Fruit fly (Drosophila melanogaster) whole organism, embryonic: ENCODE data around the gene Tim17a1.
A peak's percentile ranks its signal among the peaks of the same experiment; 100 is the strongest.

Source experiments
- ATbp ChIP-seq: fragments of 200-800 bp; sonication (Bioruptor generic); optimal IDR thresholded peaks from 2 replicates; lab custom pipeline; 2017; ENCODE audit warnings: missing biosample characterization, mild to moderate bottlenecking, missing genetic modification characterization, missing genetic modification reagents
- Ada2b ChIP-seq: fragments of 200-800 bp; sonication (Bioruptor generic); IDR thresholded peaks from 2 replicates; pipeline ENCODE4 v1.3.6; 2022; ENCODE audit warnings: missing biosample characterization, missing genetic modification characterization
- Antp ChIP-seq: fragments of 200-800 bp; sonication (Bioruptor generic); optimal IDR thresholded peaks from 3 replicates; lab custom pipeline; 2016; ENCODE audit warnings: missing biosample characterization, missing genetic modification characterization
- Bteb2 ChIP-seq: fragments of 200-800 bp; sonication (Bioruptor generic); optimal IDR thresholded peaks from 2 replicates; lab custom pipeline; 2016; ENCODE audit warnings: missing biosample characterization, missing genetic modification characterization
- CG10543 ChIP-seq: fragments of 200-800 bp; sonication (Bioruptor generic); optimal IDR thresholded peaks from 3 replicates; lab custom pipeline; 2017; ENCODE audit warnings: missing biosample characterization, mild to moderate bottlenecking, missing genetic modification characterization, moderate library complexity
- CG10979 ChIP-seq: fragments of 200-800 bp; sonication (Bioruptor generic); optimal IDR thresholded peaks from 2 replicates; lab custom pipeline; 2018; ENCODE audit warnings: missing biosample characterization, mild to moderate bottlenecking, missing genetic modification characterization, moderate library complexity
- CG11695 ChIP-seq: fragments of 200-800 bp; sonication (Bioruptor generic); IDR thresholded peaks from 3 replicates; pipeline ENCODE4 v1.3.6; 2022; ENCODE audit warnings: missing biosample characterization, missing genetic modification characterization
- CG11723 ChIP-seq: fragments of 200-800 bp; sonication (Bioruptor generic); optimal IDR thresholded peaks from 2 replicates; lab custom pipeline; 2017; ENCODE audit warnings: missing biosample characterization, mild to moderate bottlenecking, missing genetic modification characterization
- CG12236 ChIP-seq: fragments of 200-800 bp; sonication (Bioruptor generic); optimal IDR thresholded peaks from 2 replicates; lab custom pipeline; 2016; ENCODE audit warnings: missing biosample characterization, missing genetic modification characterization
- CG12769 ChIP-seq: fragments of 200-800 bp; sonication (Bioruptor generic); optimal IDR thresholded peaks from 2 replicates; lab custom pipeline; 2019; ENCODE audit warnings: missing biosample characterization, mild to moderate bottlenecking, missing genetic modification characterization, moderate library complexity
- CG15073 ChIP-seq: fragments of 200-800 bp; sonication (Bioruptor generic); optimal IDR thresholded peaks from 2 replicates; lab custom pipeline; 2016; ENCODE audit warnings: missing biosample characterization, missing genetic modification characterization
- CG15269 ChIP-seq: fragments of 200-800 bp; sonication (Bioruptor generic); optimal IDR thresholded peaks from 2 replicates; lab custom pipeline; 2018; ENCODE audit warnings: missing biosample characterization, mild to moderate bottlenecking, missing genetic modification characterization, moderate library complexity
- CG16815 ChIP-seq: fragments of 200-800 bp; sonication (Bioruptor generic); optimal IDR thresholded peaks from 3 replicates; lab custom pipeline; 2017; ENCODE audit warnings: missing biosample characterization, mild to moderate bottlenecking, missing genetic modification characterization
- CG17912 ChIP-seq: fragments of 200-800 bp; sonication (Bioruptor generic); optimal IDR thresholded peaks from 2 replicates; lab custom pipeline; 2018; ENCODE audit warnings: missing biosample characterization, mild to moderate bottlenecking, missing genetic modification characterization
- CG2120 ChIP-seq: fragments of 200-800 bp; sonication (Bioruptor generic); optimal IDR thresholded peaks from 3 replicates; lab custom pipeline; 2016; ENCODE audit warnings: missing biosample characterization, missing genetic modification characterization
- CG2199 ChIP-seq: fragments of 200-800 bp; sonication (Bioruptor generic); IDR thresholded peaks from 3 replicates; pipeline ENCODE4 v1.3.6; 2022; ENCODE audit warnings: missing biosample characterization, missing genetic modification characterization
- CG31388 ChIP-seq: fragments of 200-800 bp; sonication (Bioruptor generic); optimal IDR thresholded peaks from 2 replicates; lab custom pipeline; 2016; ENCODE audit warnings: missing biosample characterization, missing genetic modification characterization
- CG34422 ChIP-seq: fragments of 200-800 bp; sonication (Bioruptor generic); IDR thresholded peaks from 3 replicates; pipeline ENCODE4 v1.3.6; 2022; ENCODE audit warnings: missing biosample characterization, missing genetic modification characterization
- CG43689 ChIP-seq: fragments of 200-800 bp; sonication (Bioruptor generic); IDR thresholded peaks from 2 replicates; pipeline ENCODE4 v1.3.6; 2022; ENCODE audit warnings: missing biosample characterization, missing genetic modification characterization
- CG5180 ChIP-seq: fragments of 200-800 bp; sonication (Bioruptor generic); optimal IDR thresholded peaks from 3 replicates; lab custom pipeline; 2017; ENCODE audit warnings: missing biosample characterization, missing genetic modification characterization, mild to moderate bottlenecking, moderate library complexity, missing genetic modification reagents
- CG6654 ChIP-seq: fragments of 200-800 bp; sonication (Bioruptor generic); optimal IDR thresholded peaks from 2 replicates; lab custom pipeline; 2017; ENCODE audit warnings: missing biosample characterization, mild to moderate bottlenecking, missing genetic modification characterization
- CG6683 ChIP-seq: fragments of 200-800 bp; sonication (Bioruptor generic); optimal IDR thresholded peaks from 2 replicates; lab custom pipeline; 2017; ENCODE audit warnings: missing biosample characterization, mild to moderate bottlenecking, missing genetic modification characterization, missing genetic modification reagents
- CG8359 ChIP-seq: fragments of 200-800 bp; sonication (Bioruptor generic); optimal IDR thresholded peaks from 2 replicates; lab custom pipeline; 2017; ENCODE audit warnings: missing biosample characterization, mild to moderate bottlenecking, missing genetic modification characterization, borderline replicate concordance
- CG9437 ChIP-seq: fragments of 200-800 bp; sonication (Bioruptor generic); optimal IDR thresholded peaks from 2 replicates; lab custom pipeline; 2018; ENCODE audit warnings: missing biosample characterization, mild to moderate bottlenecking, missing genetic modification characterization
- CoRest ChIP-seq: fragments of 200-800 bp; sonication (Bioruptor generic); optimal IDR thresholded peaks from 3 replicates; lab custom pipeline; 2018; ENCODE audit warnings: missing biosample characterization, mild to moderate bottlenecking, missing genetic modification characterization, moderate library complexity
- Dfd ChIP-seq, 2 experiments: fragments of >200 bp; optimal IDR thresholded peaks; 2 replicates each; lab custom pipeline; 2017; ENCODE audit warnings: missing biosample characterization in 2 of 2, missing genetic modification characterization in 2 of 2
- Drgx ChIP-seq: fragments of 200-800 bp; sonication (Bioruptor generic); IDR thresholded peaks from 2 replicates; pipeline ENCODE4 v1.3.6; 2022; ENCODE audit warnings: missing biosample characterization, missing genetic modification characterization
- H15 ChIP-seq: fragments of 200-800 bp; sonication (Bioruptor generic); IDR thresholded peaks from 3 replicates; pipeline ENCODE4 v1.3.6; 2022; ENCODE audit warnings: missing biosample characterization, missing genetic modification characterization
- HmgD ChIP-seq: fragments of 200-800 bp; sonication (Bioruptor generic); optimal IDR thresholded peaks from 3 replicates; lab custom pipeline; 2016; ENCODE audit warnings: missing biosample characterization, missing genetic modification characterization
- Hr51 ChIP-seq, 2 experiments: fragments of 200-800 bp; sonication (Bioruptor generic); optimal IDR thresholded peaks; 2 replicates in 1 of 2; 3 replicates in 1 of 2; lab custom pipeline; 2016 to 2018; ENCODE audit warnings: missing biosample characterization in 2 of 2, missing genetic modification characterization in 2 of 2, mild to moderate bottlenecking in 1 of 2, moderate library complexity in 1 of 2
- Med ChIP-seq: fragments of 200-800 bp; sonication (Bioruptor generic); peaks from one replicate; lab custom pipeline; 2016; ENCODE audit warnings: missing biosample characterization, missing genetic modification characterization, mild to moderate bottlenecking, inconsistent platforms, moderate library complexity
- Mrtf ChIP-seq: fragments of 200-800 bp; sonication (Bioruptor generic); IDR thresholded peaks from 3 replicates; pipeline ENCODE4 v1.3.6; 2022; ENCODE audit warnings: missing biosample characterization, missing genetic modification characterization
- Nf-YC ChIP-seq: fragments of 200-800 bp; optimal IDR thresholded peaks from 3 replicates; lab custom pipeline; 2019; ENCODE audit warnings: missing biosample characterization, mild to moderate bottlenecking, missing genetic modification characterization, moderate library complexity
- Optix ChIP-seq: fragments of 200-800 bp; sonication (Bioruptor generic); IDR thresholded peaks from 3 replicates; pipeline ENCODE4 v1.3.6; 2022; ENCODE audit warnings: missing biosample characterization, missing genetic modification characterization
- Ravus ChIP-seq: fragments of 200-800 bp; sonication (Bioruptor generic); IDR thresholded peaks from 2 replicates; pipeline ENCODE4 v1.3.6; 2022; ENCODE audit warnings: missing biosample characterization, missing genetic modification characterization
- Rx ChIP-seq: fragments of 200-800 bp; sonication (Bioruptor generic); IDR thresholded peaks from 2 replicates; pipeline ENCODE4 v1.3.6; 2022; ENCODE audit warnings: missing biosample characterization, missing genetic modification characterization
- Stat92E ChIP-seq, 3 experiments: fragments of >200 bp in 2 of 3; fragments of 200-800 bp in 1 of 3; sonication (Bioruptor generic) in 1 of 3; optimal IDR thresholded peaks; 2 replicates each; lab custom pipeline; 2017 to 2019; ENCODE audit warnings: missing biosample characterization in 3 of 3, missing genetic modification characterization in 3 of 3, mild to moderate bottlenecking in 1 of 3, moderate library complexity in 1 of 3
- ap ChIP-seq: fragments of 200-800 bp; sonication (Bioruptor generic); IDR thresholded peaks from 2 replicates; pipeline ENCODE4 v1.3.6; 2022; ENCODE audit warnings: missing biosample characterization, missing genetic modification characterization
- bowl ChIP-seq: fragments of 200-800 bp; sonication (Bioruptor generic); IDR thresholded peaks from 2 replicates; pipeline ENCODE4 v1.3.6; 2022; ENCODE audit warnings: missing biosample characterization, missing genetic modification characterization
- chif ChIP-seq, 2 experiments: fragments of 200-800 bp; sonication (Bioruptor generic); optimal IDR thresholded peaks; 3 replicates each; lab custom pipeline; 2016; ENCODE audit warnings: missing biosample characterization in 2 of 2, missing genetic modification characterization in 2 of 2
- ci ChIP-seq: fragments of 200-800 bp; sonication (Bioruptor generic); IDR thresholded peaks from 3 replicates; pipeline ENCODE4 v1.3.6; 2022; ENCODE audit warnings: missing biosample characterization, missing genetic modification characterization
- dan ChIP-seq: fragments of 200-800 bp; sonication (Bioruptor generic); IDR thresholded peaks from 2 replicates; pipeline ENCODE4 v1.3.6; 2022; ENCODE audit warnings: missing biosample characterization, missing genetic modification characterization
- dysf ChIP-seq: fragments of 200-800 bp; sonication (Bioruptor generic); IDR thresholded peaks from 3 replicates; pipeline ENCODE4 v1.3.6; 2022; ENCODE audit warnings: missing biosample characterization, missing genetic modification characterization
- fu2 ChIP-seq: fragments of 200-800 bp; sonication (Bioruptor generic); optimal IDR thresholded peaks from 2 replicates; lab custom pipeline; 2016; ENCODE audit warnings: missing biosample characterization, missing genetic modification characterization
- grn ChIP-seq: fragments of 200-800 bp; sonication (Bioruptor generic); optimal IDR thresholded peaks from 3 replicates; lab custom pipeline; 2017; ENCODE audit warnings: missing biosample characterization, missing genetic modification characterization
- lbe ChIP-seq: fragments of 200-800 bp; sonication (Bioruptor generic); optimal IDR thresholded peaks from 2 replicates; lab custom pipeline; 2016; ENCODE audit warnings: missing biosample characterization, mild to moderate bottlenecking, missing genetic modification characterization
- nau ChIP-seq: fragments of 200-800 bp; sonication (Bioruptor generic); optimal IDR thresholded peaks from 3 replicates; lab custom pipeline; 2017; ENCODE audit warnings: missing biosample characterization, mild to moderate bottlenecking, missing genetic modification characterization, missing genetic modification reagents
- otp ChIP-seq: fragments of 200-800 bp; sonication (Bioruptor generic); IDR thresholded peaks from 3 replicates; pipeline ENCODE4, ENCODE4 v1.3.6; 2022; ENCODE audit warnings: missing biosample characterization, missing genetic modification characterization
- tll ChIP-seq, 2 experiments: fragments of 200-800 bp in 1 of 2; fragments of >200 bp in 1 of 2; sonication (Bioruptor generic) in 1 of 2; optimal IDR thresholded peaks; 2 replicates each; lab custom pipeline; 2017 to 2019; ENCODE audit warnings: missing biosample characterization in 2 of 2, missing genetic modification characterization in 2 of 2, mild to moderate bottlenecking in 1 of 2, moderate library complexity in 1 of 2
- ttk ChIP-seq: fragments of 200-800 bp; sonication (Bioruptor generic); IDR thresholded peaks from 2 replicates; pipeline ENCODE4 v2.1.2; 2022; ENCODE audit warnings: missing biosample characterization, missing genetic modification characterization
- wdn ChIP-seq: fragments of 200-800 bp; sonication (Bioruptor generic); IDR thresholded peaks from 2 replicates; pipeline ENCODE4 v1.3.6; 2022; ENCODE audit warnings: missing biosample characterization, missing genetic modification characterization
- yki ChIP-seq: fragments of >200 bp; optimal IDR thresholded peaks from 3 replicates; lab custom pipeline; 2018

Gene Tim17a1

dm6 chr3R:12356044-12356443, 8.4 kb downstream of the Tim17a1 start, which contains the start of gene MBD-R2 (continued):
- TF ChIP-seq dysf (GFP tag; lab: Robert Waterston, UW) (no peak), CoRest (peak; percentile 19), Hr51 (GFP tag; optimal IDR thresholded peaks at IDR 0.05; lab: Kevin White, UChicago) (peak in 1 of 2 experiments; percentile 3), Rx (GFP tag; lab: Robert Waterston, UW) (no peak), otp (GFP tag; lab: Robert Waterston, UW) (no peak), ci (GFP tag; lab: Robert Waterston, UW) (0 out of 3 replicates have a peak, but pooled peaks have one; percentile 33), HmgD (GFP tag; lab: Kevin White, UChicago) (no peak), grn (no peak), CG31388 (GFP tag; lab: Kevin White, UChicago) (no peak), lbe (GFP tag; lab: Kevin White, UChicago) (peak; percentile 9), CG9437 (GFP tag; lab: Kevin White, UChicago) (no peak), CG8359 (GFP tag; lab: Kevin White, UChicago) (no peak), nau (no peak), dan (no peak), CG34422 (GFP tag; lab: Robert Waterston, UW) (0 out of 3 replicates have a peak, but pooled peaks have one; percentile 38), CG16815 (GFP tag; lab: Kevin White, UChicago) (no peak), Ravus (no peak), CG6683 (GFP tag; lab: Kevin White, UChicago) (no peak), Mrtf (no peak), CG11695 (GFP tag; lab: Robert Waterston, UW) (no peak), bowl (no peak), Bteb2 (GFP tag; lab: Kevin White, UChicago) (no peak), tll (GFP tag; optimal IDR thresholded peaks at IDR 0.05; lab: Kevin White, UChicago) (no peak), ATbp (GFP tag; lab: Kevin White, UChicago) (no peak), CG12769 (tag; lab: Kevin White, UChicago) (no peak), Nf-YC (tag; lab: Kevin White, UChicago) (peak; percentile 24), Drgx (GFP tag; lab: Robert Waterston, UW) (no peak), ap (GFP tag; lab: Robert Waterston, UW) (no peak), Dfd (GFP tag; optimal IDR thresholded peaks at IDR 0.05; lab: Kevin White, UChicago) (no peak), CG17912 (GFP tag; lab: Kevin White, UChicago) (no peak), H15 (no peak), CG10543 (GFP tag; lab: Kevin White, UChicago) (no peak), Optix (GFP tag; lab: Robert Waterston, UW) (no peak), CG12236 (no peak), CG5180 (GFP tag; lab: Kevin White, UChicago) (no peak), Stat92E (GFP tag; optimal IDR thresholded peaks at IDR 0.05; lab: Kevin White, UChicago) (no peak), ttk (GFP tag; lab: Robert Waterston, UW) (no peak), CG15073 (GFP tag; lab: Kevin White, UChicago) (no peak), CG2120 (GFP tag; lab: Kevin White, UChicago) (no peak), Med (GFP tag; lab: Kevin White, UChicago) (peak; percentile 35), fu2 (no peak), CG10979 (tag; lab: Kevin White, UChicago) (no peak), CG11723 (no peak), CG43689 (GFP tag; lab: Robert Waterston, UW) (no peak), Antp (GFP tag; lab: Kevin White, UChicago) (no peak), Ada2b (no peak), chif (GFP tag; optimal IDR thresholded peaks at IDR 0.05; lab: Kevin White, UChicago) (no peak), CG2199 (GFP tag; lab: Robert Waterston, UW) (no peak), CG6654 (GFP tag; lab: Kevin White, UChicago) (no peak), yki (lab: Kevin White, UChicago) (no peak), wdn (GFP tag; lab: Robert Waterston, UW) (no peak), CG15269 (tag; lab: Kevin White, UChicago) (no peak)
